Worm (Caenorhabditis elegans): ENCODE measurements around the gene msp-38.

DNA sequence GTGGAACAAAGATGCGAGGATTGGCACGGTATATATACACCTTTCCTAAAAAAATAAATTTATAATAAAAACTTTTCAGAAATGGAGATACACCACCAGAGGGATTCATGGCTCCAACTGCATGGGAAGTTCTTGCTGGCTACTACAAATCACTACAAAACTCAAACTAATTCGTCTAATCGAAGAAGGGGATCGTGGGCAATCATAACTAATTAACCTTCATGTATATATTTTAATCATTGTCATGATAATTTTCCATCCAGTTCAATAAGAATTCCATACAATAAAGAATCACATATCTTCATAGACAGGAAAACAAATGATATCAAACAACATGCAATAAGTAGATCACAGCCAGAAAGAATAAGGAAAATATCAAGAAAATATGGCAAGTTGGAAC, 20.5 kb upstream of the msp-38 start:
- TF ChIP-seq med-1 (GFP tag; optimal IDR thresholded peaks at IDR 0.05; ENCODE audit: insufficient read depth) (no peak), ztf-23 (GFP tag; IDR thresholded peaks at IDR 0.05) (no peak), ref-1 (GFP tag; conservative IDR thresholded peaks at IDR 0.05) (no peak), flt-1 (GFP tag; IDR thresholded peaks at IDR 0.05) (0 out of 2 replicates have a peak, but pooled peaks have one; percentile 12)

Data from whole organism, midembryonic.